Worm (Caenorhabditis elegans) whole organism, L3 larva: ENCODE results near the gene lite-1.

ENCODE experiments used
- R02D3.7 ChIP-seq: fragments of 150-350 bp; optimal IDR thresholded peaks from 2 replicates; lab custom pipeline; 2014; ENCODE audit warnings: missing biosample characterization, missing genetic modification characterization
- aly-2 ChIP-seq: fragments of 150-350 bp; optimal IDR thresholded peaks from 2 replicates; lab custom pipeline; 2014; ENCODE audit warnings: missing biosample characterization, missing genetic modification characterization
- ama-1 ChIP-seq: fragments of 150-350 bp; optimal IDR thresholded peaks from 2 replicates; lab custom pipeline; 2018
- ceh-16 ChIP-seq: sonication (generic microtip); optimal IDR thresholded peaks from 2 replicates; lab custom pipeline; 2017; ENCODE audit warnings: missing biosample characterization, missing genetic modification characterization
- ceh-28 ChIP-seq: fragments of 150-350 bp; optimal IDR thresholded peaks from 2 replicates; lab custom pipeline; 2014; ENCODE audit warnings: missing biosample characterization, missing genetic modification reagents, missing genetic modification characterization
- daf-12 ChIP-seq: fragments of 150-350 bp; optimal IDR thresholded peaks from 2 replicates; lab custom pipeline; 2014; ENCODE audit warnings: missing biosample characterization, missing genetic modification reagents, missing genetic modification characterization
- egl-5 ChIP-seq: fragments of 150-350 bp; optimal IDR thresholded peaks from 2 replicates; lab custom pipeline; 2017; ENCODE audit warnings: missing biosample characterization, missing genetic modification reagents, missing genetic modification characterization, inconsistent platforms
- elt-1 ChIP-seq: fragments of 150-350 bp; optimal IDR thresholded peaks from 2 replicates; lab custom pipeline; 2014; ENCODE audit warnings: missing biosample characterization, missing genetic modification characterization
- elt-2 ChIP-seq: sonication (generic microtip); optimal IDR thresholded peaks from 2 replicates; lab custom pipeline; 2016; ENCODE audit warnings: missing genetic modification reagents, mild to moderate bottlenecking, missing genetic modification characterization, missing compliant biosample characterization
- elt-3 ChIP-seq, 3 experiments: fragments of 150-350 bp in 1 of 3; sonication (generic microtip) in 2 of 3; optimal IDR thresholded peaks; 2 replicates in 2 of 3; 4 replicates in 1 of 3; lab custom pipeline; 2014 to 2017; ENCODE audit warnings: missing biosample characterization in 3 of 3, missing genetic modification characterization in 3 of 3
- fkh-10 ChIP-seq: sonication (generic microtip); optimal IDR thresholded peaks from 2 replicates; lab custom pipeline; 2017; ENCODE audit warnings: missing biosample characterization, missing genetic modification reagents, missing genetic modification characterization
- hmg-11 ChIP-seq: sonication (generic microtip); optimal IDR thresholded peaks from 2 replicates; lab custom pipeline; 2016; ENCODE audit warnings: missing genetic modification characterization, missing compliant biosample characterization
- jun-1 ChIP-seq: fragments of 150-350 bp; optimal IDR thresholded peaks from 2 replicates; lab custom pipeline; 2014; ENCODE audit warnings: missing biosample characterization, missing genetic modification reagents, missing genetic modification characterization
- lin-15B ChIP-seq: fragments of 150-350 bp; optimal IDR thresholded peaks from 2 replicates; lab custom pipeline; 2014; ENCODE audit warnings: missing biosample characterization, missing genetic modification characterization
- lsy-12 ChIP-seq: sonication (generic microtip); optimal IDR thresholded peaks from 2 replicates; lab custom pipeline; 2016; ENCODE audit warnings: mild to moderate bottlenecking, missing genetic modification characterization, missing compliant biosample characterization
- mml-1 ChIP-seq: fragments of 150-350 bp; sonication (generic microtip); optimal IDR thresholded peaks from 3 replicates; lab custom pipeline; 2014; ENCODE audit warnings: missing biosample characterization, missing genetic modification characterization
- nfya-1 ChIP-seq: sonication (generic microtip); optimal IDR thresholded peaks from 2 replicates; lab custom pipeline; 2017; ENCODE audit warnings: missing genetic modification characterization, mild to moderate bottlenecking, missing compliant biosample characterization, antibody characterized with exemption, moderate library complexity; ENCODE audit not compliant: insufficient read depth
- nhr-11 ChIP-seq: fragments of 150-350 bp; optimal IDR thresholded peaks from 2 replicates; lab custom pipeline; 2014; ENCODE audit warnings: missing biosample characterization, missing genetic modification characterization
- nhr-23 ChIP-seq: fragments of 150-350 bp; optimal IDR thresholded peaks from 2 replicates; lab custom pipeline; 2014; ENCODE audit warnings: missing biosample characterization, missing genetic modification reagents, missing genetic modification characterization
- nhr-237 ChIP-seq: fragments of 150-350 bp; optimal IDR thresholded peaks from 2 replicates; lab custom pipeline; 2014; ENCODE audit warnings: missing biosample characterization, missing genetic modification characterization
- nhr-25 ChIP-seq: sonication (generic microtip); optimal IDR thresholded peaks from 2 replicates; lab custom pipeline; 2017; ENCODE audit warnings: missing biosample characterization, missing genetic modification characterization
- nhr-67 ChIP-seq: fragments of 150-350 bp; optimal IDR thresholded peaks from 2 replicates; lab custom pipeline; 2014; ENCODE audit warnings: missing biosample characterization, missing genetic modification characterization
- nhr-76 ChIP-seq: fragments of 150-350 bp; sonication (generic microtip); optimal IDR thresholded peaks from 5 replicates; lab custom pipeline; 2014; ENCODE audit warnings: missing biosample characterization, missing genetic modification characterization
- pha-4 ChIP-seq: fragments of 150-350 bp; optimal IDR thresholded peaks from 2 replicates; lab custom pipeline; 2014; ENCODE audit warnings: missing biosample characterization, missing genetic modification reagents, missing genetic modification characterization
- pqm-1 ChIP-seq: fragments of 150-350 bp; optimal IDR thresholded peaks from 2 replicates; lab custom pipeline; 2017; ENCODE audit warnings: missing biosample characterization, missing genetic modification characterization, inconsistent platforms
- sea-2 ChIP-seq: fragments of 150-350 bp; sonication (generic microtip); optimal IDR thresholded peaks from 4 replicates; lab custom pipeline; 2014; ENCODE audit warnings: missing biosample characterization, missing genetic modification reagents, missing genetic modification characterization
- tbx-2 ChIP-seq: sonication (generic microtip); optimal IDR thresholded peaks from 2 replicates; lab custom pipeline; 2016; ENCODE audit warnings: mild to moderate bottlenecking, missing genetic modification characterization, missing compliant biosample characterization
- unc-39 ChIP-seq: sonication (generic microtip); optimal IDR thresholded peaks from 4 replicates; lab custom pipeline; 2017; ENCODE audit warnings: missing biosample characterization, missing genetic modification characterization
- unc-62 ChIP-seq: fragments of 150-350 bp; sonication (generic microtip); optimal IDR thresholded peaks from 4 replicates; lab custom pipeline; 2014; ENCODE audit warnings: missing biosample characterization, missing genetic modification reagents, missing genetic modification characterization
- zag-1 ChIP-seq: fragments of 150-350 bp; optimal IDR thresholded peaks from 2 replicates; lab custom pipeline; 2014; ENCODE audit warnings: missing biosample characterization, missing genetic modification characterization

lite-1 gene

ce11 chrX:6251321-6251720, 20.8 kb upstream of the lite-1 start:
- no peak for TF ChIP-seq elt-1 (tag; lab: Kevin White, UChicago)
- TF ChIP-seq daf-12 (tag; lab: Kevin White, UChicago): no peak
- TF ChIP-seq nhr-23 (tag; lab: Kevin White, UChicago): peak; percentile 14
- no peak for TF ChIP-seq hmg-11
- TF ChIP-seq nhr-67 (tag; lab: Kevin White, UChicago): no peak
- TF ChIP-seq fkh-10 (GFP tag; lab: Kevin White, UChicago): no peak
- TF ChIP-seq lsy-12: no peak
- no peak for TF ChIP-seq pqm-1 (tag; lab: Kevin White, UChicago)

ce11 chrX:6250866-6251265, 20.3 kb upstream of the lite-1 start:
- TF ChIP-seq pqm-1 (tag; lab: Kevin White, UChicago): no peak
- peak; percentile 64 for TF ChIP-seq fkh-10 (GFP tag; lab: Kevin White, UChicago)
- no peak for TF ChIP-seq sea-2 (GFP tag; lab: Kevin White, UChicago)
- TF ChIP-seq, all 47 proteins: peak for 1

ce11 chrX:6250272-6250752, 19.7 kb upstream of the lite-1 start:
- no peak for TF ChIP-seq ceh-28 (tag; lab: Kevin White, UChicago)
- TF ChIP-seq elt-2 (tag; lab: Kevin White, UChicago): peak; percentile 84
- TF ChIP-seq nfya-1 (tag; lab: Kevin White, UChicago): peak; percentile 40
- peak; percentile 1 for TF ChIP-seq R02D3.7 (tag; lab: Kevin White, UChicago)
- peak in 1 of 3 experiments; percentile 46 for TF ChIP-seq elt-3 (tag; optimal IDR thresholded peaks at IDR 0.05; lab: Kevin White, UChicago)
- TF ChIP-seq unc-62: peak; percentile 44
- peak; percentile 18 for TF ChIP-seq pqm-1 (tag; lab: Kevin White, UChicago)
- TF ChIP-seq pha-4: peak; percentile 60
- TF ChIP-seq tbx-2 (tag; lab: Kevin White, UChicago): peak; percentile 0
- peak; percentile 44 for TF ChIP-seq nhr-25
- TF ChIP-seq ceh-16 (tag; lab: Kevin White, UChicago): no peak
- no peak for TF ChIP-seq unc-39
- TF ChIP-seq nhr-23 (tag; lab: Kevin White, UChicago): peak; percentile 71
- no peak for TF ChIP-seq mml-1 (tag; lab: Kevin White, UChicago)
- no peak for TF ChIP-seq zag-1
- no peak for TF ChIP-seq nhr-237 (tag; lab: Kevin White, UChicago)

DNA sequence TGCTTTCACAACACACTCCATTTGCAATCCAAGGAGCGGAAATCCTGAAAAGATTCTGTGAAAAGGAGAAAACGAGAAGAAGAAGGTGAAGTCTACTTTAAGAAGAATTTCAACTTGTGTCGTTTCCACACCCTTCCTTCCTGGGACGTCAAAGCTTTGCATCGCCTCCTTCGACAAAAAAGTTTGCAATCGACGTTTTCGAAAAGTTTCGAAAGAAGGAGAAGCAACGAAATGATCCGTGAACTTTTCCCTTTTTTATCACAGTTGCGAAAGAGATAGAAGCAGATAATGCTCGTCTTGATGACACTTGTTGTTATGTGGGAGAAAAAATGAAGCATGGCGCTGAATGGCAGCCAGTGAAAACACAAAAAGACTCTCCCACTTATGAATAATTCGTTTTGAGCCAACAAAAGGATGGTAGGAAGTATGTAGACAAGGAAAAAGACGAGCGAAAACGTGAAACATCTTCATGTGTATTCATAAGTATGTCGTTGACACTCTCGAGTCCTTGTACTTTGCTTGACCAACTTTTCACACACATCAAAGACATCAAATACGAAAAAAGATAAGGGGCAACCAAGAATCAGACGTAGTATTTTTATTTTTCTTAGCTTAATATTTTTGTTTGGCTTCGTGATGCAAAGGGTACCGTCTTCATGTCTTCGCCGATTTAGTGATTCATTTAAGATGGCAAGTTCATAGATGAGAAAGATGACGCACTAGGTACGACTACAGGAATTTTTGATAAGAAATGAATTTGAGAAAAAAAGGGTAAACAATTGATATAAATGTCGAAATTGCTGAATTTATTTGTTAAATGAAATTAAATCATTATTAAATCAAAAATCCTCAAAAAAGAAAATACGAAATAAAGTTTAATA, 18.4 kb upstream of the lite-1 start:
- TF ChIP-seq fkh-10 (GFP tag; lab: Kevin White, UChicago) (peak; percentile 18), nfya-1 (tag; lab: Kevin White, UChicago) (peak; percentile 14), egl-5 (tag; lab: Kevin White, UChicago) (peak; percentile 11), pqm-1 (tag; lab: Kevin White, UChicago) (peak; percentile 32), elt-2 (tag; lab: Kevin White, UChicago) (peak; percentile 53), nhr-11 (tag; lab: Kevin White, UChicago) (no peak), nhr-76 (no peak)

ce11 chrX:6247869-6248268, 17.3 kb upstream of the lite-1 start:
- TF ChIP-seq jun-1 (tag; lab: Kevin White, UChicago) (no peak), fkh-10 (GFP tag; lab: Kevin White, UChicago) (peak; percentile 40), aly-2 (tag; lab: Kevin White, UChicago) (no peak), elt-2 (tag; lab: Kevin White, UChicago) (no peak)

ce11 chrX:6247013-6247412, 16.4 kb upstream of the lite-1 start:
- TF ChIP-seq nhr-67 (tag; lab: Kevin White, UChicago) (no peak), nhr-76 (no peak), nfya-1 (tag; lab: Kevin White, UChicago) (no peak), lin-15B (tag; lab: Kevin White, UChicago) (no peak), ama-1 (lab: Kevin White, UChicago) (no peak), aly-2 (tag; lab: Kevin White, UChicago) (no peak), sea-2 (GFP tag; lab: Kevin White, UChicago) (no peak)
